Fruit fly (Drosophila melanogaster) whole organism, embryonic: ENCODE data around the gene CG8176.

ENCODE experiments used
- Bdp1 ChIP-seq: fragments of 200-800 bp; sonication (Bioruptor generic); optimal IDR thresholded peaks from 3 replicates; lab custom pipeline; 2016; ENCODE audit warnings: missing biosample characterization, missing genetic modification characterization
- CG10321 ChIP-seq: fragments of 200-800 bp; sonication (Bioruptor generic); IDR thresholded peaks from 2 replicates; pipeline ENCODE4 v1.3.6; 2022; ENCODE audit warnings: missing biosample characterization, missing genetic modification characterization
- CG11456 ChIP-seq: fragments of 200-800 bp; sonication (Bioruptor generic); IDR thresholded peaks from 3 replicates; pipeline ENCODE4 v1.3.6; 2022; ENCODE audit warnings: missing biosample characterization, missing genetic modification characterization
- CG12071 ChIP-seq: fragments of 200-800 bp; sonication (Bioruptor generic); optimal IDR thresholded peaks from 3 replicates; lab custom pipeline; 2018; ENCODE audit warnings: missing biosample characterization, mild to moderate bottlenecking, missing genetic modification characterization
- CG12942 ChIP-seq: fragments of 200-800 bp; sonication (Bioruptor generic); optimal IDR thresholded peaks from 3 replicates; lab custom pipeline; 2016; ENCODE audit warnings: missing biosample characterization, missing genetic modification characterization
- CG13624 ChIP-seq: fragments of 200-800 bp; sonication (Bioruptor generic); optimal IDR thresholded peaks from 2 replicates; lab custom pipeline; 2016; ENCODE audit warnings: missing biosample characterization, missing genetic modification characterization
- CG1529 ChIP-seq: fragments of 200-800 bp; sonication (Bioruptor generic); optimal IDR thresholded peaks from 3 replicates; lab custom pipeline; 2018; ENCODE audit warnings: missing biosample characterization, missing genetic modification characterization
- CG15479 ChIP-seq: fragments of 200-800 bp; sonication (Bioruptor generic); optimal IDR thresholded peaks from 3 replicates; lab custom pipeline; 2019; ENCODE audit warnings: missing biosample characterization, mild to moderate bottlenecking, missing genetic modification characterization, moderate library complexity
- CG18764 ChIP-seq: fragments of 200-800 bp; sonication (Bioruptor generic); optimal IDR thresholded peaks from 3 replicates; lab custom pipeline; 2016; ENCODE audit warnings: missing biosample characterization, missing genetic modification characterization
- CG2120 ChIP-seq: fragments of 200-800 bp; sonication (Bioruptor generic); optimal IDR thresholded peaks from 3 replicates; lab custom pipeline; 2016; ENCODE audit warnings: missing biosample characterization, missing genetic modification characterization
- CG2889 ChIP-seq: fragments of 200-800 bp; sonication (Bioruptor generic); IDR thresholded peaks from 3 replicates; pipeline ENCODE4 v1.3.6; 2022; ENCODE audit warnings: missing biosample characterization, missing genetic modification characterization
- CG30431 ChIP-seq: fragments of 200-800 bp; sonication (Bioruptor generic); optimal IDR thresholded peaks from 2 replicates; lab custom pipeline; 2017; ENCODE audit warnings: missing biosample characterization, missing genetic modification characterization
- CG34224 ChIP-seq: fragments of 200-800 bp; sonication (Bioruptor generic); IDR thresholded peaks from 3 replicates; pipeline ENCODE4 v1.3.6; 2022; ENCODE audit warnings: missing biosample characterization, missing genetic modification characterization; ENCODE audit not compliant: partially characterized antibody
- CG3995 ChIP-seq: fragments of 200-800 bp; sonication (Bioruptor generic); optimal IDR thresholded peaks from 3 replicates; lab custom pipeline; 2016; ENCODE audit warnings: missing biosample characterization, missing genetic modification characterization
- CG5245 ChIP-seq: fragments of 200-800 bp; sonication (Bioruptor generic); optimal IDR thresholded peaks from 3 replicates; lab custom pipeline; 2016; ENCODE audit warnings: missing biosample characterization, missing genetic modification characterization
- CG7271 ChIP-seq: fragments of 200-800 bp; sonication (Bioruptor generic); optimal IDR thresholded peaks from 2 replicates; lab custom pipeline; 2018; ENCODE audit warnings: missing biosample characterization, mild to moderate bottlenecking, missing genetic modification characterization, moderate library complexity
- CG7928 ChIP-seq: fragments of 200-800 bp; sonication (Bioruptor generic); optimal IDR thresholded peaks from 2 replicates; lab custom pipeline; 2017; ENCODE audit warnings: missing biosample characterization, mild to moderate bottlenecking, missing genetic modification characterization
- D19B ChIP-seq: fragments of 200-800 bp; sonication (Bioruptor generic); optimal IDR thresholded peaks from 2 replicates; lab custom pipeline; 2017; ENCODE audit warnings: missing biosample characterization, mild to moderate bottlenecking, missing genetic modification characterization
- Dek ChIP-seq: fragments of 200-800 bp; sonication (Bioruptor generic); optimal IDR thresholded peaks from 3 replicates; lab custom pipeline; 2019; ENCODE audit warnings: missing biosample characterization, mild to moderate bottlenecking, missing genetic modification characterization, moderate library complexity
- Dll ChIP-seq: fragments of 200-800 bp; sonication (Bioruptor generic); IDR thresholded peaks from 4 replicates; pipeline ENCODE4 v1.3.6; 2022; ENCODE audit warnings: missing biosample characterization, missing genetic modification characterization; ENCODE audit not compliant: partially characterized antibody
- ERR ChIP-seq: fragments of 200-800 bp; sonication (Bioruptor generic); optimal IDR thresholded peaks from 2 replicates; lab custom pipeline; 2016; ENCODE audit warnings: missing biosample characterization, missing genetic modification characterization
- Elba2 ChIP-seq: fragments of 200-800 bp; sonication (Bioruptor generic); optimal IDR thresholded peaks from 3 replicates; lab custom pipeline; 2016; ENCODE audit warnings: missing biosample characterization, missing genetic modification characterization
- HmgD ChIP-seq: fragments of 200-800 bp; sonication (Bioruptor generic); optimal IDR thresholded peaks from 3 replicates; lab custom pipeline; 2016; ENCODE audit warnings: missing biosample characterization, missing genetic modification characterization
- NfI ChIP-seq: fragments of 200-800 bp; sonication (Bioruptor generic); optimal IDR thresholded peaks from 3 replicates; lab custom pipeline; 2018; ENCODE audit warnings: missing biosample characterization, mild to moderate bottlenecking, missing genetic modification characterization, moderate library complexity
- Oli ChIP-seq: fragments of 200-800 bp; sonication (Bioruptor generic); optimal IDR thresholded peaks from 2 replicates; lab custom pipeline; 2018; ENCODE audit warnings: missing biosample characterization, mild to moderate bottlenecking, missing genetic modification characterization, moderate library complexity
- Opbp ChIP-seq: fragments of 200-800 bp; sonication (Bioruptor generic); IDR thresholded peaks from 3 replicates; pipeline ENCODE4 v1.3.6; 2022; ENCODE audit warnings: missing biosample characterization, missing genetic modification characterization; ENCODE audit not compliant: partially characterized antibody
- Optix ChIP-seq: fragments of 200-800 bp; sonication (Bioruptor generic); IDR thresholded peaks from 3 replicates; pipeline ENCODE4 v1.3.6; 2022; ENCODE audit warnings: missing biosample characterization, missing genetic modification characterization
- Sin3A ChIP-seq: fragments of >200 bp; optimal IDR thresholded peaks from 2 replicates; lab custom pipeline; 2018
- Sox100B ChIP-seq: fragments of 200-800 bp; sonication (Bioruptor generic); optimal IDR thresholded peaks from 3 replicates; lab custom pipeline; 2018; ENCODE audit warnings: missing biosample characterization, mild to moderate bottlenecking, missing genetic modification characterization
- Sry-δ ChIP-seq: fragments of 200-800 bp; sonication (Bioruptor generic); optimal IDR thresholded peaks from 2 replicates; lab custom pipeline; 2016; ENCODE audit warnings: missing biosample characterization, missing genetic modification characterization
- Xbp1 ChIP-seq: fragments of 200-800 bp; sonication (Bioruptor generic); optimal IDR thresholded peaks from 3 replicates; lab custom pipeline; 2016; ENCODE audit warnings: missing biosample characterization, mild to moderate bottlenecking, missing genetic modification characterization
- bsh ChIP-seq, 2 experiments: fragments of 200-800 bp; sonication (Bioruptor generic); optimal IDR thresholded peaks; 2 replicates each; lab custom pipeline; 2017 to 2018; ENCODE audit warnings: mild to moderate bottlenecking in 2 of 2, missing biosample characterization in 2 of 2, missing genetic modification characterization in 2 of 2, moderate library complexity in 1 of 2
- cato ChIP-seq: fragments of 200-800 bp; sonication (Bioruptor generic); optimal IDR thresholded peaks from 2 replicates; lab custom pipeline; 2016; ENCODE audit warnings: missing biosample characterization, missing genetic modification characterization, borderline replicate concordance
- caup ChIP-seq: fragments of 200-800 bp; sonication (Bioruptor generic); optimal IDR thresholded peaks from 3 replicates; lab custom pipeline; 2017; ENCODE audit warnings: missing biosample characterization, mild to moderate bottlenecking, missing genetic modification characterization, moderate library complexity; ENCODE audit not compliant: severe bottlenecking
- crol ChIP-seq: fragments of 200-800 bp; sonication (Bioruptor generic); IDR thresholded peaks from 2 replicates; pipeline ENCODE4 v1.3.6; 2022; ENCODE audit warnings: missing biosample characterization, missing genetic modification characterization
- dan ChIP-seq: fragments of 200-800 bp; sonication (Bioruptor generic); IDR thresholded peaks from 2 replicates; pipeline ENCODE4 v1.3.6; 2022; ENCODE audit warnings: missing biosample characterization, missing genetic modification characterization
- fru ChIP-seq: fragments of >200 bp; optimal IDR thresholded peaks from 2 replicates; lab custom pipeline; 2017
- gsb ChIP-seq: fragments of 200-800 bp; sonication (Bioruptor generic); IDR thresholded peaks from 2 replicates; pipeline ENCODE4 v1.3.6; 2022; ENCODE audit warnings: missing biosample characterization, missing genetic modification characterization
- ham ChIP-seq: fragments of 200-800 bp; sonication (Bioruptor generic); IDR thresholded peaks from 2 replicates; pipeline ENCODE4 v1.3.6; 2022; ENCODE audit warnings: missing biosample characterization, missing genetic modification characterization
- kay ChIP-seq: fragments of 200-800 bp; sonication (Bioruptor generic); optimal IDR thresholded peaks from 2 replicates; lab custom pipeline; 2016; ENCODE audit warnings: missing biosample characterization, missing genetic modification characterization
- maf-S ChIP-seq: fragments of 200-800 bp; sonication (Bioruptor generic); optimal IDR thresholded peaks from 2 replicates; lab custom pipeline; 2016; ENCODE audit warnings: missing biosample characterization, missing genetic modification characterization
- oc ChIP-seq: fragments of 200-800 bp; sonication (Bioruptor generic); optimal IDR thresholded peaks from 2 replicates; lab custom pipeline; 2018; ENCODE audit warnings: missing biosample characterization, mild to moderate bottlenecking, missing genetic modification characterization, moderate library complexity
- psq ChIP-seq: fragments of 200-800 bp; sonication (Bioruptor generic); optimal IDR thresholded peaks from 2 replicates; lab custom pipeline; 2017; ENCODE audit warnings: missing biosample characterization, missing genetic modification characterization
- rib ChIP-seq: fragments of 200-800 bp; sonication (Bioruptor generic); IDR thresholded peaks from 2 replicates; pipeline ENCODE4 v1.3.6; 2022; ENCODE audit warnings: missing biosample characterization, missing genetic modification characterization
- sens ChIP-seq: fragments of 200-800 bp; sonication (Bioruptor generic); peaks from one replicate; lab custom pipeline; 2016; ENCODE audit warnings: missing biosample characterization, missing genetic modification characterization
- slbo ChIP-seq: fragments of 200-800 bp; sonication (Bioruptor generic); IDR thresholded peaks from 2 replicates; pipeline ENCODE4 v1.3.6; 2022; ENCODE audit warnings: missing biosample characterization, missing genetic modification characterization
- sna ChIP-seq: fragments of 200-800 bp; sonication (Bioruptor generic); IDR thresholded peaks from 2 replicates; pipeline ENCODE4 v1.3.6; 2022; ENCODE audit warnings: missing biosample characterization, missing genetic modification characterization; ENCODE audit not compliant: partially characterized antibody
- sr ChIP-seq: fragments of 200-800 bp; sonication (Bioruptor generic); IDR thresholded peaks from 3 replicates; pipeline ENCODE4 v1.3.6; 2022; ENCODE audit warnings: missing biosample characterization, missing genetic modification characterization
- stwl ChIP-seq: fragments of 200-800 bp; sonication (Bioruptor generic); optimal IDR thresholded peaks from 3 replicates; lab custom pipeline; 2018; ENCODE audit warnings: missing biosample characterization, mild to moderate bottlenecking, missing genetic modification characterization, moderate library complexity
- sug ChIP-seq: fragments of 200-800 bp; optimal IDR thresholded peaks from 2 replicates; lab custom pipeline; 2019; ENCODE audit warnings: missing biosample characterization, mild to moderate bottlenecking, missing genetic modification characterization, moderate library complexity
- tna ChIP-seq: fragments of 200-800 bp; sonication (Bioruptor generic); IDR thresholded peaks from 2 replicates; pipeline ENCODE4 v1.3.6; 2022; ENCODE audit warnings: missing biosample characterization, missing genetic modification characterization; ENCODE audit not compliant: partially characterized antibody
- vfl ChIP-seq: fragments of 200-800 bp; sonication (Bioruptor generic); optimal IDR thresholded peaks from 2 replicates; lab custom pipeline; 2016; ENCODE audit warnings: missing biosample characterization, missing genetic modification characterization
- vvl ChIP-seq: fragments of 200-800 bp; sonication (Bioruptor generic); IDR thresholded peaks from 2 replicates; pipeline ENCODE4 v1.3.6; 2022; ENCODE audit warnings: missing biosample characterization, missing genetic modification characterization

Gene CG8176

dm6 chr3R:9504355-9504754 is 11.5 kb upstream of the CG8176 start, which contains the start of gene CG8149 (continued):
- TF ChIP-seq sna (GFP tag; lab: Robert Waterston, UW), result peak; percentile 96
- no peak for TF ChIP-seq caup
- TF ChIP-seq Opbp, result peak; percentile 77; the same call in 2 of the 3 replicates
- no peak for TF ChIP-seq slbo (GFP tag; lab: Robert Waterston, UW)
- TF ChIP-seq ham (GFP tag; lab: Robert Waterston, UW), result no peak
- no peak for TF ChIP-seq psq (GFP tag; lab: Kevin White, UChicago)
- no peak for TF ChIP-seq Dek (tag; lab: Kevin White, UChicago)
- no peak for TF ChIP-seq vvl (GFP tag; lab: Robert Waterston, UW)
- peak; percentile 97 for TF ChIP-seq Dll
- no peak for TF ChIP-seq bsh (GFP tag; optimal IDR thresholded peaks at IDR 0.05; lab: Kevin White, UChicago)
- TF ChIP-seq D19B (GFP tag; lab: Kevin White, UChicago), result no peak
- no peak for TF ChIP-seq CG11456
- no peak for TF ChIP-seq Elba2 (GFP tag; lab: Kevin White, UChicago)
- TF ChIP-seq CG5245, result no peak
- TF ChIP-seq dan (GFP tag; lab: Robert Waterston, UW), result no peak
- no peak for TF ChIP-seq ERR (GFP tag; lab: Kevin White, UChicago)
- no peak for TF ChIP-seq CG18764 (GFP tag; lab: Kevin White, UChicago)
- TF ChIP-seq vfl (GFP tag; lab: Kevin White, UChicago), result no peak
- peak; percentile 94 for TF ChIP-seq Sry-δ (GFP tag; lab: Kevin White, UChicago)
- TF ChIP-seq CG12942 (GFP tag; lab: Kevin White, UChicago), result no peak
- TF ChIP-seq kay (GFP tag; lab: Kevin White, UChicago), result no peak
- TF ChIP-seq sr (GFP tag; lab: Robert Waterston, UW), result no peak
- TF ChIP-seq sens (GFP tag; lab: Kevin White, UChicago), result peak; percentile 86
- TF ChIP-seq cato (GFP tag; lab: Kevin White, UChicago), result no peak
- TF ChIP-seq oc, result no peak
- TF ChIP-seq CG1529, result no peak
- TF ChIP-seq Optix, result no peak
- TF ChIP-seq Oli (tag; lab: Kevin White, UChicago), result no peak
- peak; percentile 57 for TF ChIP-seq CG3995
- TF ChIP-seq CG12071 (GFP tag; lab: Kevin White, UChicago), result no peak
- no peak for TF ChIP-seq NfI (GFP tag; lab: Kevin White, UChicago)
- no peak for TF ChIP-seq HmgD (GFP tag; lab: Kevin White, UChicago)
- no peak for TF ChIP-seq fru
- no peak for TF ChIP-seq maf-S (GFP tag; lab: Kevin White, UChicago)
- TF ChIP-seq tna (GFP tag; lab: Robert Waterston, UW), result peak; percentile 76
- peak; percentile 80 for TF ChIP-seq stwl (tag; lab: Kevin White, UChicago)
- no peak for TF ChIP-seq CG10321
- peak; percentile 55 for TF ChIP-seq CG2120 (GFP tag; lab: Kevin White, UChicago)
- no peak for TF ChIP-seq CG30431 (GFP tag; lab: Kevin White, UChicago)
- no peak for TF ChIP-seq Sin3A
- TF ChIP-seq CG2889 (GFP tag; lab: Robert Waterston, UW), result no peak
- no peak for TF ChIP-seq rib (GFP tag; lab: Robert Waterston, UW)
- no peak for TF ChIP-seq CG15479
- TF ChIP-seq gsb (GFP tag; lab: Robert Waterston, UW), result no peak
- no peak for TF ChIP-seq CG13624 (GFP tag; lab: Kevin White, UChicago)
- TF ChIP-seq sug (tag; lab: Kevin White, UChicago), result peak; percentile 41
- no peak for TF ChIP-seq CG7928 (GFP tag; lab: Kevin White, UChicago)
- no peak for TF ChIP-seq Xbp1 (GFP tag; lab: Kevin White, UChicago)
- TF ChIP-seq CG34224 (GFP tag; lab: Robert Waterston, UW), result peak; percentile 88
- TF ChIP-seq Bdp1, result no peak
- no peak for TF ChIP-seq crol (GFP tag; lab: Robert Waterston, UW)
- no peak for TF ChIP-seq CG7271 (tag; lab: Kevin White, UChicago)
- TF ChIP-seq Sox100B, result no peak
